Worm (Caenorhabditis elegans): Measurements from ENCODE around the gene inx-10.

DNA sequence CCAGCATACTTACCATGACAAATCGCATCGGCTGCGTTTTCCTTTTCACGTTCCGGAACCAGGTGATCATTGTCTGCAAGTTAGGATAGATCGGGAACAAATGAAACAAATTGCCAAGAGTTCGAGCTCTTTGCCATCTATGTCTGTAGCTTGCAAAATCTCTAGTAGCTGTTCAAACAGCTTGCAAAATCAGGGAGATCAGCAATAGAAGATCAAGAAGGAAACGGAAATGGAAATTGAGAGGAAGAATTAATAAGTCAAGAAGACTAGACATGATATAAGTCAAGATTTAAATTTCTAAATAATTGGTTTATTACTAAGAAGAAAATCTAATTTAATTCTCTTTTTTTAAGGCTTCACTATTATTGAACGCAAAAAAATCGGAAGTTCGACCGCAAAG, 25.0 kb upstream of the inx-10 start, which contains the start of gene F07C3.3:
- TF ChIP-seq elt-1 (tag; optimal IDR thresholded peaks at IDR 0.05; ENCODE audit: borderline replicate concordance, insufficient read depth) (no peak), nhr-28 (tag; optimal IDR thresholded peaks at IDR 0.05) (no peak), drap-1 (GFP tag; optimal IDR thresholded peaks at IDR 0.05) (no peak), sptf-1 (tag; optimal IDR thresholded peaks at IDR 0.05) (no peak), nhr-237 (tag; optimal IDR thresholded peaks at IDR 0.05) (no peak), mab-5 (tag; optimal IDR thresholded peaks at IDR 0.05) (no peak), nhr-76 (tag; optimal IDR thresholded peaks at IDR 0.05) (no peak), ztf-11 (tag; optimal IDR thresholded peaks at IDR 0.05) (no peak), pha-4 (tag; optimal IDR thresholded peaks at IDR 0.05) (no peak), M03D4.4 (tag; optimal IDR thresholded peaks at IDR 0.05) (no peak)

Data from whole organism, mixed stage, embryonic.